Fruit fly (Drosophila melanogaster) whole organism, adult: ENCODE results near the gene CG34287.

Experiments used
- CG11617 ChIP-seq: fragments of 200-800 bp; sonication (Bioruptor generic); optimal IDR thresholded peaks from 2 replicates; lab custom pipeline; 2017; ENCODE audit warnings: mild to moderate bottlenecking, missing biosample characterization, missing genetic modification reagents, missing genetic modification characterization
- CG12768 ChIP-seq: fragments of 200-800 bp; sonication (Bioruptor generic); optimal IDR thresholded peaks from 2 replicates; lab custom pipeline; 2017; ENCODE audit warnings: missing biosample characterization, missing genetic modification characterization, mild to moderate bottlenecking, moderate library complexity, missing genetic modification reagents
- CG14711 ChIP-seq: fragments of 200-800 bp; sonication (Bioruptor generic); optimal IDR thresholded peaks from 2 replicates; lab custom pipeline; 2018; ENCODE audit warnings: missing biosample characterization, mild to moderate bottlenecking, missing genetic modification characterization, moderate library complexity
- CG1620 ChIP-seq: fragments of 200-800 bp; sonication (Bioruptor generic); optimal IDR thresholded peaks from 2 replicates; lab custom pipeline; 2016; ENCODE audit warnings: missing biosample characterization, missing genetic modification characterization
- CG33017 ChIP-seq: fragments of 200-800 bp; sonication (Bioruptor generic); optimal IDR thresholded peaks from 2 replicates; lab custom pipeline; 2018; ENCODE audit warnings: missing biosample characterization, mild to moderate bottlenecking, missing genetic modification characterization, moderate library complexity
- CG5204 ChIP-seq: fragments of 200-800 bp; sonication (Bioruptor generic); optimal IDR thresholded peaks from 2 replicates; lab custom pipeline; 2016; ENCODE audit warnings: missing biosample characterization, missing genetic modification characterization
- CG7045 ChIP-seq: fragments of 200-800 bp; sonication (Bioruptor generic); optimal IDR thresholded peaks from 2 replicates; lab custom pipeline; 2017; ENCODE audit warnings: missing biosample characterization, mild to moderate bottlenecking, missing genetic modification characterization
- CG7101 ChIP-seq: fragments of 200-800 bp; sonication (Bioruptor generic); optimal IDR thresholded peaks from 2 replicates; lab custom pipeline; 2018; ENCODE audit warnings: missing biosample characterization, mild to moderate bottlenecking, missing genetic modification characterization, moderate library complexity
- Clk ChIP-seq: fragments of 200-800 bp; sonication (Bioruptor generic); optimal IDR thresholded peaks from 2 replicates; lab custom pipeline; 2017; ENCODE audit warnings: missing biosample characterization, missing genetic modification characterization
- Crg-1 ChIP-seq: fragments of 200-800 bp; sonication (Bioruptor generic); optimal IDR thresholded peaks from 2 replicates; lab custom pipeline; 2016; ENCODE audit warnings: missing biosample characterization, missing genetic modification characterization
- Hr96 ChIP-seq: fragments of 200-800 bp; sonication (Bioruptor generic); optimal IDR thresholded peaks from 2 replicates; lab custom pipeline; 2016; ENCODE audit warnings: missing biosample characterization, missing genetic modification characterization
- Mnt ChIP-seq: fragments of 200-800 bp; sonication (Bioruptor generic); optimal IDR thresholded peaks from 2 replicates; lab custom pipeline; 2016; ENCODE audit warnings: missing biosample characterization, mild to moderate bottlenecking, missing genetic modification characterization
- bab1 ChIP-seq: fragments of 200-800 bp; sonication (Bioruptor generic); optimal IDR thresholded peaks from 3 replicates; lab custom pipeline; 2019; ENCODE audit warnings: missing biosample characterization, mild to moderate bottlenecking, missing genetic modification characterization, moderate library complexity
- cic ChIP-seq: fragments of 200-800 bp; sonication (Bioruptor generic); optimal IDR thresholded peaks from 2 replicates; lab custom pipeline; 2017; ENCODE audit warnings: missing biosample characterization, mild to moderate bottlenecking, missing genetic modification characterization, moderate library complexity
- cnc ChIP-seq, 2 experiments: fragments of >200 bp; optimal IDR thresholded peaks; 2 replicates each; lab custom pipeline; 2017
- kay ChIP-seq: fragments of 200-800 bp; sonication (Bioruptor generic); peaks from one replicate; lab custom pipeline; 2016; ENCODE audit warnings: missing biosample characterization, missing genetic modification characterization, borderline replicate concordance
- ovo ChIP-seq: fragments of 200-800 bp; sonication (Bioruptor generic); optimal IDR thresholded peaks from 2 replicates; lab custom pipeline; 2016; ENCODE audit warnings: missing biosample characterization, missing genetic modification characterization
- pad ChIP-seq: fragments of 200-800 bp; sonication (Bioruptor generic); optimal IDR thresholded peaks from 3 replicates; lab custom pipeline; 2017; ENCODE audit warnings: missing biosample characterization, missing genetic modification characterization, mild to moderate bottlenecking, moderate library complexity, missing genetic modification reagents
- tj ChIP-seq: fragments of 200-800 bp; sonication (Bioruptor generic); optimal IDR thresholded peaks from 3 replicates; lab custom pipeline; 2017; ENCODE audit warnings: missing biosample characterization, mild to moderate bottlenecking, missing genetic modification characterization, moderate library complexity
- toe ChIP-seq: fragments of 200-800 bp; sonication (Bioruptor generic); optimal IDR thresholded peaks from 2 replicates; lab custom pipeline; 2016; ENCODE audit warnings: missing biosample characterization, missing genetic modification characterization

The CG34287 gene

dm6 chr3R:5861218-5861902, 8.2 kb downstream of the CG34287 start:
- no peak for TF ChIP-seq CG1620 (GFP tag; lab: Kevin White, UChicago)
- peak; percentile 0 for TF ChIP-seq Crg-1 (GFP tag; lab: Kevin White, UChicago)
- peak; percentile 39 for TF ChIP-seq toe
- no peak for TF ChIP-seq cnc (optimal IDR thresholded peaks at IDR 0.05; lab: Kevin White, UChicago)
- TF ChIP-seq cic (GFP tag; lab: Kevin White, UChicago) = no peak
- peak; percentile 14 for TF ChIP-seq CG14711 (tag; lab: Kevin White, UChicago)
- peak; percentile 3 for TF ChIP-seq bab1 (GFP tag; lab: Kevin White, UChicago)
- peak; percentile 17 for TF ChIP-seq CG33017
- TF ChIP-seq Mnt (GFP tag; lab: Kevin White, UChicago) = no peak
- TF ChIP-seq kay (GFP tag; lab: Kevin White, UChicago) = peak; percentile 58
- TF ChIP-seq CG12768 (GFP tag; lab: Kevin White, UChicago) = no peak
- peak; percentile 26 for TF ChIP-seq tj (GFP tag; lab: Kevin White, UChicago)
- TF ChIP-seq pad (GFP tag; lab: Kevin White, UChicago) = no peak
- TF ChIP-seq CG5204 = peak; percentile 54
- no peak for TF ChIP-seq ovo (GFP tag; lab: Kevin White, UChicago)
- peak; percentile 33 for TF ChIP-seq Hr96
- peak; percentile 76 for TF ChIP-seq CG11617 (GFP tag; lab: Kevin White, UChicago)
- peak; percentile 50 for TF ChIP-seq CG7101 (tag; lab: Kevin White, UChicago)
- peak; percentile 30 for TF ChIP-seq Clk (GFP tag; lab: Kevin White, UChicago)
- TF ChIP-seq CG7045 (GFP tag; lab: Kevin White, UChicago) = peak; percentile 21

- TF ChIP-seq toe = peak; percentile 57
- TF ChIP-seq CG33017 = no peak
- peak; percentile 37 for TF ChIP-seq CG14711 (tag; lab: Kevin White, UChicago)
- peak; percentile 58 for TF ChIP-seq CG7101 (tag; lab: Kevin White, UChicago)
- no peak for TF ChIP-seq kay (GFP tag; lab: Kevin White, UChicago)
- peak; percentile 69 for TF ChIP-seq Crg-1 (GFP tag; lab: Kevin White, UChicago)
- no peak for TF ChIP-seq Clk (GFP tag; lab: Kevin White, UChicago)
- peak; percentile 27 for TF ChIP-seq tj (GFP tag; lab: Kevin White, UChicago)
- TF ChIP-seq ovo (GFP tag; lab: Kevin White, UChicago) = no peak
- TF ChIP-seq Hr96 = peak; percentile 61
- TF ChIP-seq pad (GFP tag; lab: Kevin White, UChicago) = peak; percentile 51
- no peak for TF ChIP-seq cnc (optimal IDR thresholded peaks at IDR 0.05; lab: Kevin White, UChicago)
- TF ChIP-seq bab1 (GFP tag; lab: Kevin White, UChicago) = peak; percentile 64
- TF ChIP-seq CG7045 (GFP tag; lab: Kevin White, UChicago) = no peak
- TF ChIP-seq CG11617 (GFP tag; lab: Kevin White, UChicago) = no peak
- TF ChIP-seq CG5204 = peak; percentile 46
- peak; percentile 31 for TF ChIP-seq Mnt (GFP tag; lab: Kevin White, UChicago)
- TF ChIP-seq CG1620 (GFP tag; lab: Kevin White, UChicago) = peak; percentile 65
- no peak for TF ChIP-seq cic (GFP tag; lab: Kevin White, UChicago)
- peak; percentile 13 for TF ChIP-seq CG12768 (GFP tag; lab: Kevin White, UChicago)
These were observed 9.0 kb downstream of the CG34287 start, which contains the start of gene CG2017 for dm6 chr3R:5862032-5862641. Gene CG2017, minus strand, starts transcription at chr3R:5862405.

dm6 chr3R:5871393-5871792, 18.3 kb downstream of the CG34287 start:
- TF ChIP-seq CG5204 = no peak
- TF ChIP-seq Clk (GFP tag; lab: Kevin White, UChicago) = no peak
- no peak for TF ChIP-seq cic (GFP tag; lab: Kevin White, UChicago)
- no peak for TF ChIP-seq CG7101 (tag; lab: Kevin White, UChicago)

dm6 chr3R:5877367-5877766, 24.2 kb downstream of the CG34287 start:
- TF ChIP-seq CG5204 (no peak), toe (no peak), cic (GFP tag; lab: Kevin White, UChicago) (no peak), tj (GFP tag; lab: Kevin White, UChicago) (no peak), CG1620 (GFP tag; lab: Kevin White, UChicago) (no peak), cnc (optimal IDR thresholded peaks at IDR 0.05; lab: Kevin White, UChicago) (no peak), pad (GFP tag; lab: Kevin White, UChicago) (no peak), CG7101 (tag; lab: Kevin White, UChicago) (no peak), Mnt (GFP tag; lab: Kevin White, UChicago) (no peak), CG11617 (GFP tag; lab: Kevin White, UChicago) (no peak), CG14711 (tag; lab: Kevin White, UChicago) (no peak), ovo (GFP tag; lab: Kevin White, UChicago) (no peak), CG33017 (no peak), CG12768 (GFP tag; lab: Kevin White, UChicago) (no peak), Clk (GFP tag; lab: Kevin White, UChicago) (no peak), bab1 (GFP tag; lab: Kevin White, UChicago) (no peak), Hr96 (no peak), CG7045 (GFP tag; lab: Kevin White, UChicago) (no peak)

- TF ChIP-seq CG33017 (no peak), pad (GFP tag; lab: Kevin White, UChicago) (no peak), CG1620 (GFP tag; lab: Kevin White, UChicago) (no peak), Clk (GFP tag; lab: Kevin White, UChicago) (no peak), cic (GFP tag; lab: Kevin White, UChicago) (no peak), CG5204 (no peak), tj (GFP tag; lab: Kevin White, UChicago) (no peak), CG12768 (GFP tag; lab: Kevin White, UChicago) (no peak), cnc (optimal IDR thresholded peaks at IDR 0.05; lab: Kevin White, UChicago) (no peak), CG7045 (GFP tag; lab: Kevin White, UChicago) (no peak), Mnt (GFP tag; lab: Kevin White, UChicago) (no peak), CG14711 (tag; lab: Kevin White, UChicago) (no peak), Hr96 (no peak), Crg-1 (GFP tag; lab: Kevin White, UChicago) (no peak), toe (no peak), bab1 (GFP tag; lab: Kevin White, UChicago) (no peak), kay (GFP tag; lab: Kevin White, UChicago) (no peak)
These were observed 28.2 kb downstream of the CG34287 start for dm6 chr3R:5881308-5881707.
